Worm (Caenorhabditis elegans) whole organism, L3 larva: Measurements from ENCODE around the gene droe-4.

Experiments used
- ama-1 ChIP-seq: fragments of 150-350 bp; optimal IDR thresholded peaks from 2 replicates; lab custom pipeline; 2018
- ceh-82 ChIP-seq: fragments of 150-350 bp; optimal IDR thresholded peaks from 2 replicates; lab custom pipeline; 2014; ENCODE audit warnings: missing biosample characterization, missing genetic modification characterization
- egl-27 ChIP-seq: sonication (generic microtip); optimal IDR thresholded peaks from 4 replicates; lab custom pipeline; 2017; ENCODE audit warnings: missing biosample characterization, missing genetic modification reagents, missing genetic modification characterization
- fos-1 ChIP-seq: fragments of 150-350 bp; optimal IDR thresholded peaks from 2 replicates; lab custom pipeline; 2014; ENCODE audit warnings: missing biosample characterization, missing genetic modification characterization
- nhr-12 ChIP-seq: fragments of 150-350 bp; optimal IDR thresholded peaks from 2 replicates; lab custom pipeline; 2014; ENCODE audit warnings: missing biosample characterization, missing genetic modification characterization
- nhr-23 ChIP-seq: fragments of 150-350 bp; optimal IDR thresholded peaks from 2 replicates; lab custom pipeline; 2014; ENCODE audit warnings: missing biosample characterization, missing genetic modification reagents, missing genetic modification characterization
- nhr-237 ChIP-seq: fragments of 150-350 bp; optimal IDR thresholded peaks from 2 replicates; lab custom pipeline; 2014; ENCODE audit warnings: missing biosample characterization, missing genetic modification characterization
- nhr-28 ChIP-seq: fragments of 150-350 bp; optimal IDR thresholded peaks from 2 replicates; lab custom pipeline; 2014; ENCODE audit warnings: missing biosample characterization, missing genetic modification characterization
- nhr-77 ChIP-seq: fragments of 150-350 bp; optimal IDR thresholded peaks from 2 replicates; lab custom pipeline; 2014; ENCODE audit warnings: missing biosample characterization, missing genetic modification characterization
- pqm-1 ChIP-seq: fragments of 150-350 bp; optimal IDR thresholded peaks from 2 replicates; lab custom pipeline; 2017; ENCODE audit warnings: missing biosample characterization, missing genetic modification characterization, inconsistent platforms
- unc-39 ChIP-seq: sonication (generic microtip); optimal IDR thresholded peaks from 4 replicates; lab custom pipeline; 2017; ENCODE audit warnings: missing biosample characterization, missing genetic modification characterization
- unc-62 ChIP-seq: fragments of 150-350 bp; sonication (generic microtip); optimal IDR thresholded peaks from 4 replicates; lab custom pipeline; 2014; ENCODE audit warnings: missing biosample characterization, missing genetic modification reagents, missing genetic modification characterization

DNA sequence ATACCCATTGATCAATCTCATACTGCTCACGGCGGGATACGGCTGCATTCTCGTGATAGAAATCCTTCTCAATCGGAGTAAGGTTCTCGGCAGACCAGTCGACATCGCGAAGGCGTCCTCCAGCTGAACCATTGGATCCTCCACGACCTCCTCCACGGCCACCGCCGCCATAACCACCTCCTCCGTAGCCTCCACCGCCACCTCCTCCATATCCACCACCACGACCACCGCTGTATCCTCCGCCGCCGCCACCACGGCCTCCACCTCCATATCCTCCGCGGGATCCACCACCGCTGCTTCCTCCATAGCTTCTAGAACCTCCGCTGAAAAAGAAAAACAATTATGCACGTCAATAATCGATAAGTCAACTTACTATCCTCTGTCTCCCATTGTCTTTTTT, 19.0 kb downstream of the droe-4 start:
- TF ChIP-seq egl-27 (no peak), ceh-82 (tag; lab: Kevin White, UChicago) (no peak), fos-1 (tag; lab: Kevin White, UChicago) (no peak), nhr-28 (no peak), pqm-1 (tag; lab: Kevin White, UChicago) (no peak), unc-39 (no peak), nhr-12 (tag; lab: Kevin White, UChicago) (no peak), nhr-237 (tag; lab: Kevin White, UChicago) (no peak), nhr-77 (tag; lab: Kevin White, UChicago) (no peak), unc-62 (GFP tag; lab: Kevin White, UChicago) (no peak), nhr-23 (tag; lab: Kevin White, UChicago) (no peak), ama-1 (no peak)
